Fruit fly (Drosophila melanogaster): Measurements from ENCODE around the gene CG13295.

CG13295 gene

dm6 chr3L:6054803-6055202 lies 20.2 kb downstream of the CG13295 start, which contains the start of gene tant (continued):
- peak; percentile 65 for TF ChIP-seq Med (GFP tag)
- TF ChIP-seq salm (tag; optimal IDR thresholded peaks at IDR 0.05): no peak
- TF ChIP-seq CG12155 (GFP tag; optimal IDR thresholded peaks at IDR 0.05): no peak
- TF ChIP-seq Atf-2 (GFP tag; optimal IDR thresholded peaks at IDR 0.05): no peak
- no peak for TF ChIP-seq ro (GFP tag; IDR thresholded peaks at IDR 0.05)
- TF ChIP-seq tgo (GFP tag; IDR thresholded peaks at IDR 0.05): no peak
- TF ChIP-seq Asciz (GFP tag; optimal IDR thresholded peaks at IDR 0.05): no peak
- no peak for TF ChIP-seq Meics (GFP tag; optimal IDR thresholded peaks at IDR 0.05)
- TF ChIP-seq CG13624 (GFP tag; optimal IDR thresholded peaks at IDR 0.05): peak; percentile 2
- no peak for TF ChIP-seq CG14050 (GFP tag; IDR thresholded peaks at IDR 0.05)
- TF ChIP-seq CG11560 (tag; IDR thresholded peaks at IDR 0.05): peak; percentile 40; the same call in 2 of the 3 replicates
- no peak for TF ChIP-seq CG12744 (GFP tag; optimal IDR thresholded peaks at IDR 0.05)
- peak; percentile 89 for TF ChIP-seq Doc3 (GFP tag; IDR thresholded peaks at IDR 0.05; ENCODE audit: partially characterized antibody)
- no peak for TF ChIP-seq CG11085 (GFP tag; IDR thresholded peaks at IDR 0.05)
- peak; percentile 58 for TF ChIP-seq stwl (tag; optimal IDR thresholded peaks at IDR 0.05)
- no peak for TF ChIP-seq CG17568 (GFP tag; optimal IDR thresholded peaks at IDR 0.05)
- no peak for TF ChIP-seq NFAT (GFP tag; IDR thresholded peaks at IDR 0.05)
- TF ChIP-seq CG6689 (GFP tag; IDR thresholded peaks at IDR 0.05): no peak
- TF ChIP-seq CG3407 (GFP tag; optimal IDR thresholded peaks at IDR 0.05): no peak
- peak; percentile 8 for TF ChIP-seq bcd (GFP tag; optimal IDR thresholded peaks at IDR 0.05)
- peak; percentile 92 for TF ChIP-seq amos (GFP tag; IDR thresholded peaks at IDR 0.05; ENCODE audit: partially characterized antibody)
- no peak for TF ChIP-seq NC2β (GFP tag; optimal IDR thresholded peaks at IDR 0.05)
- no peak for TF ChIP-seq CG8924 (tag; optimal IDR thresholded peaks at IDR 0.05)
- TF ChIP-seq CG10267 (tag; optimal IDR thresholded peaks at IDR 0.05): peak; percentile 50
- TF ChIP-seq CG10321 (GFP tag; IDR thresholded peaks at IDR 0.05): no peak
- TF ChIP-seq CG4404 (GFP tag; IDR thresholded peaks at IDR 0.05): no peak
- TF ChIP-seq B-H2 (GFP tag; optimal IDR thresholded peaks at IDR 0.05): no peak
- no peak for TF ChIP-seq CG8944 (GFP tag; optimal IDR thresholded peaks at IDR 0.05)
- TF ChIP-seq CG16813 (GFP tag; IDR thresholded peaks at IDR 0.05; ENCODE audit: partially characterized antibody): peak; percentile 95
- TF ChIP-seq CG2116 (GFP tag; optimal IDR thresholded peaks at IDR 0.05): peak; percentile 94
- TF ChIP-seq z (GFP tag; IDR thresholded peaks at IDR 0.05): no peak
- no peak for TF ChIP-seq usp (GFP tag; optimal IDR thresholded peaks at IDR 0.05)
- no peak for TF ChIP-seq CG17359 (tag; optimal IDR thresholded peaks at IDR 0.05)
- TF ChIP-seq Hr3 (GFP tag; optimal IDR thresholded peaks at IDR 0.05): peak; percentile 7
- TF ChIP-seq CG11695 (GFP tag; IDR thresholded peaks at IDR 0.05): no peak
- TF ChIP-seq CG6791 (GFP tag; IDR thresholded peaks at IDR 0.05; ENCODE audit: partially characterized antibody): peak; percentile 90
- peak; percentile 26; the same call in 1 of the 3 replicates for TF ChIP-seq row (GFP tag; IDR thresholded peaks at IDR 0.05)
- TF ChIP-seq CG33557 (GFP tag; optimal IDR thresholded peaks at IDR 0.05): no peak
- TF ChIP-seq CG6683 (GFP tag; optimal IDR thresholded peaks at IDR 0.05): no peak
- peak; percentile 86 for TF ChIP-seq CG14860 (GFP tag; IDR thresholded peaks at IDR 0.05; ENCODE audit: partially characterized antibody)
- peak; percentile 6 for TF ChIP-seq CG18764 (GFP tag; optimal IDR thresholded peaks at IDR 0.05)
- no peak for TF ChIP-seq B-H1 (GFP tag; IDR thresholded peaks at IDR 0.05)
- peak; percentile 66 for TF ChIP-seq CoRest (tag; optimal IDR thresholded peaks at IDR 0.05)
- peak; percentile 88 for TF ChIP-seq Sin3A (optimal IDR thresholded peaks at IDR 0.05)
- no peak for TF ChIP-seq CkIIα-i1 (GFP tag; IDR thresholded peaks at IDR 0.05)
- peak; percentile 64 for TF ChIP-seq CG33213 (GFP tag; optimal IDR thresholded peaks at IDR 0.05)
- TF ChIP-seq CG1603 (tag; optimal IDR thresholded peaks at IDR 0.05): peak; percentile 31
- peak in 1 of 2 experiments; percentile 17 for TF ChIP-seq dpn (GFP tag; optimal IDR thresholded peaks at IDR 0.05)
- peak; percentile 97 for TF ChIP-seq knrl (GFP tag; IDR thresholded peaks at IDR 0.05; ENCODE audit: partially characterized antibody)
- no peak for TF ChIP-seq CG4360 (GFP tag; IDR thresholded peaks at IDR 0.05)
- no peak for TF ChIP-seq org-1 (GFP tag; optimal IDR thresholded peaks at IDR 0.05)
- TF ChIP-seq CG9932 (GFP tag; IDR thresholded peaks at IDR 0.05): peak; percentile 37; the same call in 1 of the 2 replicates
